Worm (Caenorhabditis elegans) whole organism, L3 larva: ENCODE data around the gene R09E10.13.
A peak's percentile ranks its signal among the peaks of the same experiment; 100 is the strongest.

Experiments
- R02D3.7 ChIP-seq: fragments of 150-350 bp; optimal IDR thresholded peaks from 2 replicates; lab custom pipeline; 2014; ENCODE audit warnings: missing biosample characterization, missing genetic modification characterization
- ZK546.5 ChIP-seq: sonication (generic microtip); optimal IDR thresholded peaks from 2 replicates; lab custom pipeline; 2017; ENCODE audit warnings: missing biosample characterization, missing genetic modification characterization
- aly-2 ChIP-seq: fragments of 150-350 bp; optimal IDR thresholded peaks from 2 replicates; lab custom pipeline; 2014; ENCODE audit warnings: missing biosample characterization, missing genetic modification characterization
- ama-1 ChIP-seq: fragments of 150-350 bp; optimal IDR thresholded peaks from 2 replicates; lab custom pipeline; 2018
- ceh-16 ChIP-seq: sonication (generic microtip); optimal IDR thresholded peaks from 2 replicates; lab custom pipeline; 2017; ENCODE audit warnings: missing biosample characterization, missing genetic modification characterization
- ceh-28 ChIP-seq: fragments of 150-350 bp; optimal IDR thresholded peaks from 2 replicates; lab custom pipeline; 2014; ENCODE audit warnings: missing biosample characterization, missing genetic modification reagents, missing genetic modification characterization
- ceh-82 ChIP-seq: fragments of 150-350 bp; optimal IDR thresholded peaks from 2 replicates; lab custom pipeline; 2014; ENCODE audit warnings: missing biosample characterization, missing genetic modification characterization
- ceh-9 ChIP-seq: sonication (generic microtip); optimal IDR thresholded peaks from 2 replicates; lab custom pipeline; 2018; ENCODE audit warnings: missing biosample characterization, missing genetic modification characterization
- daf-12 ChIP-seq: fragments of 150-350 bp; optimal IDR thresholded peaks from 2 replicates; lab custom pipeline; 2014; ENCODE audit warnings: missing biosample characterization, missing genetic modification reagents, missing genetic modification characterization
- egl-27 ChIP-seq: sonication (generic microtip); optimal IDR thresholded peaks from 4 replicates; lab custom pipeline; 2017; ENCODE audit warnings: missing biosample characterization, missing genetic modification reagents, missing genetic modification characterization
- egl-5 ChIP-seq: fragments of 150-350 bp; optimal IDR thresholded peaks from 2 replicates; lab custom pipeline; 2017; ENCODE audit warnings: missing biosample characterization, missing genetic modification reagents, missing genetic modification characterization, inconsistent platforms
- elt-1 ChIP-seq: fragments of 150-350 bp; optimal IDR thresholded peaks from 2 replicates; lab custom pipeline; 2014; ENCODE audit warnings: missing biosample characterization, missing genetic modification characterization
- elt-2 ChIP-seq: sonication (generic microtip); optimal IDR thresholded peaks from 2 replicates; lab custom pipeline; 2016; ENCODE audit warnings: missing genetic modification reagents, mild to moderate bottlenecking, missing genetic modification characterization, missing compliant biosample characterization
- elt-3 ChIP-seq, 3 experiments: fragments of 150-350 bp in 1 of 3; sonication (generic microtip) in 2 of 3; optimal IDR thresholded peaks; 2 replicates in 2 of 3; 4 replicates in 1 of 3; lab custom pipeline; 2014 to 2017; ENCODE audit warnings: missing biosample characterization in 3 of 3, missing genetic modification characterization in 3 of 3
- eor-1 ChIP-seq, 2 experiments: fragments of 150-350 bp; optimal IDR thresholded peaks; 2 replicates each; lab custom pipeline; 2014 to 2018; ENCODE audit warnings: missing biosample characterization in 2 of 2, missing genetic modification characterization in 2 of 2
- fkh-10 ChIP-seq: sonication (generic microtip); optimal IDR thresholded peaks from 2 replicates; lab custom pipeline; 2017; ENCODE audit warnings: missing biosample characterization, missing genetic modification reagents, missing genetic modification characterization
- fkh-2 ChIP-seq: fragments of 150-350 bp; optimal IDR thresholded peaks from 2 replicates; lab custom pipeline; 2014; ENCODE audit warnings: missing biosample characterization, missing genetic modification reagents, missing genetic modification characterization
- fos-1 ChIP-seq: fragments of 150-350 bp; optimal IDR thresholded peaks from 2 replicates; lab custom pipeline; 2014; ENCODE audit warnings: missing biosample characterization, missing genetic modification characterization
- hmg-11 ChIP-seq: sonication (generic microtip); optimal IDR thresholded peaks from 2 replicates; lab custom pipeline; 2016; ENCODE audit warnings: missing genetic modification characterization, missing compliant biosample characterization
- jun-1 ChIP-seq: fragments of 150-350 bp; optimal IDR thresholded peaks from 2 replicates; lab custom pipeline; 2014; ENCODE audit warnings: missing biosample characterization, missing genetic modification reagents, missing genetic modification characterization
- lin-15B ChIP-seq: fragments of 150-350 bp; optimal IDR thresholded peaks from 2 replicates; lab custom pipeline; 2014; ENCODE audit warnings: missing biosample characterization, missing genetic modification characterization
- lin-39 ChIP-seq: fragments of 150-350 bp; optimal IDR thresholded peaks from 2 replicates; lab custom pipeline; 2018; ENCODE audit warnings: missing biosample characterization, missing genetic modification reagents, missing genetic modification characterization
- lsy-12 ChIP-seq: sonication (generic microtip); optimal IDR thresholded peaks from 2 replicates; lab custom pipeline; 2016; ENCODE audit warnings: mild to moderate bottlenecking, missing genetic modification characterization, missing compliant biosample characterization
- mdl-1 ChIP-seq: fragments of 150-350 bp; optimal IDR thresholded peaks from 2 replicates; lab custom pipeline; 2014; ENCODE audit warnings: missing biosample characterization, missing genetic modification characterization
- mml-1 ChIP-seq: fragments of 150-350 bp; sonication (generic microtip); optimal IDR thresholded peaks from 3 replicates; lab custom pipeline; 2014; ENCODE audit warnings: missing biosample characterization, missing genetic modification characterization
- nfya-1 ChIP-seq: sonication (generic microtip); optimal IDR thresholded peaks from 2 replicates; lab custom pipeline; 2017; ENCODE audit warnings: missing genetic modification characterization, mild to moderate bottlenecking, missing compliant biosample characterization, antibody characterized with exemption, moderate library complexity; ENCODE audit not compliant: insufficient read depth
- nhr-11 ChIP-seq: fragments of 150-350 bp; optimal IDR thresholded peaks from 2 replicates; lab custom pipeline; 2014; ENCODE audit warnings: missing biosample characterization, missing genetic modification characterization
- nhr-12 ChIP-seq: fragments of 150-350 bp; optimal IDR thresholded peaks from 2 replicates; lab custom pipeline; 2014; ENCODE audit warnings: missing biosample characterization, missing genetic modification characterization
- nhr-23 ChIP-seq: fragments of 150-350 bp; optimal IDR thresholded peaks from 2 replicates; lab custom pipeline; 2014; ENCODE audit warnings: missing biosample characterization, missing genetic modification reagents, missing genetic modification characterization
- nhr-237 ChIP-seq: fragments of 150-350 bp; optimal IDR thresholded peaks from 2 replicates; lab custom pipeline; 2014; ENCODE audit warnings: missing biosample characterization, missing genetic modification characterization
- nhr-25 ChIP-seq: sonication (generic microtip); optimal IDR thresholded peaks from 2 replicates; lab custom pipeline; 2017; ENCODE audit warnings: missing biosample characterization, missing genetic modification characterization
- nhr-43 ChIP-seq: sonication (generic microtip); optimal IDR thresholded peaks from 2 replicates; lab custom pipeline; 2016; ENCODE audit warnings: mild to moderate bottlenecking, missing genetic modification characterization, missing compliant biosample characterization; ENCODE audit not compliant: poor library complexity, severe bottlenecking
- nhr-67 ChIP-seq: fragments of 150-350 bp; optimal IDR thresholded peaks from 2 replicates; lab custom pipeline; 2014; ENCODE audit warnings: missing biosample characterization, missing genetic modification characterization
- nhr-76 ChIP-seq: fragments of 150-350 bp; sonication (generic microtip); optimal IDR thresholded peaks from 5 replicates; lab custom pipeline; 2014; ENCODE audit warnings: missing biosample characterization, missing genetic modification characterization
- nhr-77 ChIP-seq: fragments of 150-350 bp; optimal IDR thresholded peaks from 2 replicates; lab custom pipeline; 2014; ENCODE audit warnings: missing biosample characterization, missing genetic modification characterization
- pha-4 ChIP-seq: fragments of 150-350 bp; optimal IDR thresholded peaks from 2 replicates; lab custom pipeline; 2014; ENCODE audit warnings: missing biosample characterization, missing genetic modification reagents, missing genetic modification characterization
- pqm-1 ChIP-seq: fragments of 150-350 bp; optimal IDR thresholded peaks from 2 replicates; lab custom pipeline; 2017; ENCODE audit warnings: missing biosample characterization, missing genetic modification characterization, inconsistent platforms
- sea-2 ChIP-seq: fragments of 150-350 bp; sonication (generic microtip); optimal IDR thresholded peaks from 4 replicates; lab custom pipeline; 2014; ENCODE audit warnings: missing biosample characterization, missing genetic modification reagents, missing genetic modification characterization
- skn-1 ChIP-seq: fragments of 150-350 bp; optimal IDR thresholded peaks from 2 replicates; lab custom pipeline; 2014; ENCODE audit warnings: missing biosample characterization, missing genetic modification characterization
- tbx-2 ChIP-seq: sonication (generic microtip); optimal IDR thresholded peaks from 2 replicates; lab custom pipeline; 2016; ENCODE audit warnings: mild to moderate bottlenecking, missing genetic modification characterization, missing compliant biosample characterization
- unc-39 ChIP-seq: sonication (generic microtip); optimal IDR thresholded peaks from 4 replicates; lab custom pipeline; 2017; ENCODE audit warnings: missing biosample characterization, missing genetic modification characterization
- unc-62 ChIP-seq: fragments of 150-350 bp; sonication (generic microtip); optimal IDR thresholded peaks from 4 replicates; lab custom pipeline; 2014; ENCODE audit warnings: missing biosample characterization, missing genetic modification reagents, missing genetic modification characterization
- zag-1 ChIP-seq: fragments of 150-350 bp; optimal IDR thresholded peaks from 2 replicates; lab custom pipeline; 2014; ENCODE audit warnings: missing biosample characterization, missing genetic modification characterization
- ztf-11 ChIP-seq: fragments of 150-350 bp; optimal IDR thresholded peaks from 2 replicates; lab custom pipeline; 2014; ENCODE audit warnings: missing biosample characterization, missing genetic modification characterization
- ztf-4 ChIP-seq: fragments of 150-350 bp; optimal IDR thresholded peaks from 2 replicates; lab custom pipeline; 2014; ENCODE audit warnings: missing biosample characterization, missing genetic modification characterization

Gene R09E10.13

DNA sequence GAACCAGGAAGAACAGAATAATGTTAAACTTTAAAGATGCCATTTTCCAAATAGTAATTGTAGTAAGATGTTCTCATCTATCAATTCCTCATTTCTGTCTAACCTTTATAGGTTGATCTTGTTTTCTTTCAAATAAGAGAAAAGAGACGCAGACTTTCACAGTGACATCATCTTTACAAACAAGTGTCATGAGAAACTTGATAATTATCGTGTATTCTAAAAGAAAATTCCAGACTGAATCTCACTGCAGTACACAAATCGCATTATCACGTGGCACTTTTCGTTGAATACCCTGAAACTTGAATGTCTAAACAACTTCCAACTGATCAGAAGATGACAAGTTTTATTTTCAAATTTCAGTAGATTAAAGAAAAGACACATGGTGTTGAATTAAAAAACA lies at the start of gene R09E10.13:
Gene R09E10.13, minus strand, starts transcription at position 61 of the 400 bp plus-strand sequence.
- no peak for TF ChIP-seq sea-2 (GFP tag; lab: Kevin White, UChicago)
- TF ChIP-seq egl-5, result no peak
- TF ChIP-seq elt-3 (tag; optimal IDR thresholded peaks at IDR 0.05; lab: Kevin White, UChicago), result no peak
- peak; percentile 79 for TF ChIP-seq nhr-25
- peak; percentile 2 for TF ChIP-seq nhr-23 (tag; lab: Kevin White, UChicago)
- no peak for TF ChIP-seq ama-1 (lab: Kevin White, UChicago)
- no peak for TF ChIP-seq aly-2 (tag; lab: Kevin White, UChicago)
- TF ChIP-seq ztf-11 (tag; lab: Kevin White, UChicago), result no peak
- TF ChIP-seq lin-15B (tag; lab: Kevin White, UChicago), result no peak
- no peak for TF ChIP-seq unc-39 (tag; lab: Kevin White, UChicago)
- TF ChIP-seq ceh-16 (tag; lab: Kevin White, UChicago), result no peak
- TF ChIP-seq ztf-4, result no peak
- no peak for TF ChIP-seq fos-1 (tag; lab: Kevin White, UChicago)
- TF ChIP-seq ceh-9, result no peak
- peak; percentile 71 for TF ChIP-seq nhr-43 (tag; lab: Kevin White, UChicago)
- TF ChIP-seq lin-39 (tag; lab: Kevin White, UChicago), result no peak

DNA sequence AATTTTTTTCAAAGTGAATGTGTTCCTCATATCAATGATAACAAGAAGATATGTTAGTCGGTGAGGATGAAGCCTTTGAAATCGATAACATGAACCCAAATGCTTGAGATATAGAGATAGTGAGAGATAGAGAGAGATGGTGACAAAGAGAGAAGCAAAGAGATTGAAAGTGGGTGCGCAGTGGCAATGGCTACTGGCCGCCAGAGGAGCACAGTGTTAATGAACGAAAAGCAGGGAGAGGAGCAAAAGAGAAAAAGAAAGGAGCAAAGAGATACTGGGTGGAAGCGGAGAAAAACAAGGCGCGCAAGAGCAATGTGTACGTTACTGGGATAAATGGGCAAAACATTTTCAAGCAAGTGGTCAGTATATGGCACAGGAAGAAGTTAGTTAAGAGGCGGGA lies 49.7 kb upstream of the R09E10.13 start:
- TF ChIP-seq ceh-9, result no peak
- no peak for TF ChIP-seq nhr-43 (tag; lab: Kevin White, UChicago)
- peak; percentile 23 for TF ChIP-seq egl-5
- TF ChIP-seq nhr-25, result no peak
- TF ChIP-seq elt-1 (tag; lab: Kevin White, UChicago), result no peak
- no peak for TF ChIP-seq nhr-237 (tag; lab: Kevin White, UChicago)
- no peak for TF ChIP-seq elt-3 (tag; optimal IDR thresholded peaks at IDR 0.05; lab: Kevin White, UChicago)
- TF ChIP-seq lsy-12 (tag; lab: Kevin White, UChicago), result no peak
- peak; percentile 23 for TF ChIP-seq hmg-11 (tag; lab: Kevin White, UChicago)
- TF ChIP-seq nhr-77 (tag; lab: Kevin White, UChicago), result no peak
- TF ChIP-seq R02D3.7 (tag; lab: Kevin White, UChicago), result no peak
- TF ChIP-seq jun-1 (tag; lab: Kevin White, UChicago), result no peak
- no peak for TF ChIP-seq lin-15B (tag; lab: Kevin White, UChicago)
- TF ChIP-seq nfya-1, result peak; percentile 83
- TF ChIP-seq ZK546.5 (tag; lab: Kevin White, UChicago), result no peak
- no peak for TF ChIP-seq nhr-76 (tag; lab: Kevin White, UChicago)
- TF ChIP-seq unc-62, result no peak
- TF ChIP-seq ceh-82, result no peak
- TF ChIP-seq mml-1, result no peak
- no peak for TF ChIP-seq fkh-10 (GFP tag; lab: Kevin White, UChicago)
- TF ChIP-seq sea-2 (GFP tag; lab: Kevin White, UChicago), result no peak
- TF ChIP-seq lin-39 (tag; lab: Kevin White, UChicago), result peak; percentile 73
- no peak for TF ChIP-seq fos-1 (tag; lab: Kevin White, UChicago)
- peak; percentile 56 for TF ChIP-seq skn-1 (tag; lab: Kevin White, UChicago)
- TF ChIP-seq aly-2 (tag; lab: Kevin White, UChicago), result no peak
- TF ChIP-seq ama-1 (lab: Kevin White, UChicago), result no peak
- TF ChIP-seq pha-4 (tag; lab: Kevin White, UChicago), result peak; percentile 7
- TF ChIP-seq eor-1 (tag; optimal IDR thresholded peaks at IDR 0.05; lab: Kevin White, UChicago), result no peak
- peak; percentile 50 for TF ChIP-seq ceh-28 (tag; lab: Kevin White, UChicago)
- TF ChIP-seq egl-27 (tag; lab: Kevin White, UChicago), result no peak
- no peak for TF ChIP-seq daf-12 (tag; lab: Kevin White, UChicago)
- no peak for TF ChIP-seq tbx-2 (tag; lab: Kevin White, UChicago)
- no peak for TF ChIP-seq nhr-11 (tag; lab: Kevin White, UChicago)
- no peak for TF ChIP-seq nhr-12 (tag; lab: Kevin White, UChicago)
- TF ChIP-seq, all 47 proteins: peak for 7

DNA sequence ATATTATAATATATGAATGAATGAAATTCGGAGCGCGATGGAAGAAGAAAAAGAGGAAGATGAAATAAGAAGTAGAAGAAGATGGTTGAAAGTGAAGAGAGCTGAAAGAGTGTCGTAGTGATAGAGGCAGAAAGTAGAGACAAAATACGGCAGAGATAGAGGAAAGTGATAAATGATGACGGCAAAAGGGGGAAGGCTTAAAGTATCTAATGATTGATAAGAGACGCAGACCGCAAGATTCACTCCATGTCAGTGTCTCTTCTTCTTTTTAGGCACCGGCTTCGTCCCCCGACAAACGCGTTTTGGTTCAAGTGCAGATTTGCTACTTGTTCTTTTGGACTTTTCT lies 47.4 kb upstream of the R09E10.13 start:
- TF ChIP-seq unc-39 (tag; lab: Kevin White, UChicago), result no peak
- peak; percentile 59 for TF ChIP-seq pqm-1 (tag; lab: Kevin White, UChicago)
- peak; percentile 2 for TF ChIP-seq R02D3.7 (tag; lab: Kevin White, UChicago)
- no peak for TF ChIP-seq nhr-12 (tag; lab: Kevin White, UChicago)
- no peak for TF ChIP-seq fkh-2 (tag; lab: Kevin White, UChicago)
- peak; percentile 96 for TF ChIP-seq elt-2 (tag; lab: Kevin White, UChicago)
- no peak for TF ChIP-seq fkh-10 (GFP tag; lab: Kevin White, UChicago)
- peak; percentile 34 for TF ChIP-seq nfya-1
- peak; percentile 11 for TF ChIP-seq elt-1 (tag; lab: Kevin White, UChicago)
- peak; percentile 50 for TF ChIP-seq ceh-28 (tag; lab: Kevin White, UChicago)
- TF ChIP-seq nhr-237 (tag; lab: Kevin White, UChicago), result no peak
- peak; percentile 76 for TF ChIP-seq nhr-11 (tag; lab: Kevin White, UChicago)
- peak; percentile 71 for TF ChIP-seq lin-39 (tag; lab: Kevin White, UChicago)
- TF ChIP-seq zag-1 (tag; lab: Kevin White, UChicago), result no peak
- no peak for TF ChIP-seq eor-1 (tag; optimal IDR thresholded peaks at IDR 0.05; lab: Kevin White, UChicago)
- TF ChIP-seq tbx-2 (tag; lab: Kevin White, UChicago), result no peak
- TF ChIP-seq nhr-76 (tag; lab: Kevin White, UChicago), result no peak
- no peak for TF ChIP-seq ama-1 (lab: Kevin White, UChicago)
- TF ChIP-seq nhr-67 (tag; lab: Kevin White, UChicago), result no peak
- TF ChIP-seq lin-15B (tag; lab: Kevin White, UChicago), result no peak
- peak in 2 of 3 experiments; percentile 15 to 52 for TF ChIP-seq elt-3 (tag; optimal IDR thresholded peaks at IDR 0.05; lab: Kevin White, UChicago)
- TF ChIP-seq ztf-11 (tag; lab: Kevin White, UChicago), result no peak
- no peak for TF ChIP-seq ceh-16 (tag; lab: Kevin White, UChicago)
- no peak for TF ChIP-seq mml-1
- TF ChIP-seq mdl-1, result no peak
- no peak for TF ChIP-seq hmg-11 (tag; lab: Kevin White, UChicago)
- no peak for TF ChIP-seq sea-2 (GFP tag; lab: Kevin White, UChicago)
- TF ChIP-seq ceh-82, result peak; percentile 32
- peak; percentile 13 for TF ChIP-seq egl-27 (tag; lab: Kevin White, UChicago)
- peak; percentile 84 for TF ChIP-seq skn-1 (tag; lab: Kevin White, UChicago)
- no peak for TF ChIP-seq ZK546.5 (tag; lab: Kevin White, UChicago)
